Worm (Caenorhabditis elegans): Measurements from ENCODE around the gene dpm-3.

DNA sequence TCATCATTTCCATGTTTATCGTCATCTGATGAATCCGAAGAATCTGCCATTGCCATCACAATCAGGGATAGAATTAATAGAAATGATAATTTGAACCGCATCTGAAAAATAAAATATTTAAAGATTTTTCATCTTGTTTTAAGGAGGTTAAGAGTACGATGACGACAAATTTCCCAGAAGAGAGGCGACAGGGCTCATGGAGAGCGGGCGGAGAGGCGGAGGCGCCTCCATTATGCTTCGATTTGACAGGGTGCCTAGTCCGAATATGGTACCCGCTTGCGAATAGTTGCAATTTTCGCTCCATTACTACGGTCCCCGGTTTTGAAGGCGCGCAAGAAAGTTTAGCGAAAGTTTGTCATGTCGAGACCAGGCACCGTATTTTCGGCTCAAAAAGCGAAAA is 6.3 kb upstream of the dpm-3 start, which contains the start of gene F28D1.6:
- no peak for TF ChIP-seq ceh-36 (tag; optimal IDR thresholded peaks at IDR 0.05)
- no peak for TF ChIP-seq sea-1 (GFP tag; conservative IDR thresholded peaks at IDR 0.05)
- no peak for TF ChIP-seq ama-1 (optimal IDR thresholded peaks at IDR 0.05)
- no peak for TF ChIP-seq aly-1 (tag; optimal IDR thresholded peaks at IDR 0.05)
- TF ChIP-seq F13C5.2 (tag; optimal IDR thresholded peaks at IDR 0.05), result no peak
- TF ChIP-seq tbx-11 (GFP tag; IDR thresholded peaks at IDR 0.05), result no peak
